Fruit fly (Drosophila melanogaster): ENCODE measurements around the gene NHP2.

NHP2 gene

dm6 chr3L:14790127-14790589, 11.8 kb downstream of the NHP2 start (continued):
- TF ChIP-seq CG12236 (GFP tag; optimal IDR thresholded peaks at IDR 0.05) (peak; percentile 70), CG7928 (GFP tag; optimal IDR thresholded peaks at IDR 0.05) (peak; percentile 30), ci (GFP tag; IDR thresholded peaks at IDR 0.05) (peak; percentile 86), dm (GFP tag; optimal IDR thresholded peaks at IDR 0.05) (peak; percentile 83), CG10209 (GFP tag; optimal IDR thresholded peaks at IDR 0.05) (peak; percentile 69), fd102C (GFP tag; optimal IDR thresholded peaks at IDR 0.05) (peak; percentile 18), nom (GFP tag; optimal IDR thresholded peaks at IDR 0.05) (peak; percentile 41), CG6175 (GFP tag; IDR thresholded peaks at IDR 0.05) (peak; percentile 62; the same call in 1 of the 3 replicates), CG10147 (GFP tag; optimal IDR thresholded peaks at IDR 0.05) (no peak), Mes4 (GFP tag; optimal IDR thresholded peaks at IDR 0.05) (peak; percentile 82), Meics (GFP tag; optimal IDR thresholded peaks at IDR 0.05) (no peak), Dp (GFP tag; optimal IDR thresholded peaks at IDR 0.05) (no peak), ssp (GFP tag; IDR thresholded peaks at IDR 0.05) (peak; percentile 75), klu (GFP tag; IDR thresholded peaks at IDR 0.05) (peak; percentile 82), CG1233 (GFP tag; optimal IDR thresholded peaks at IDR 0.05) (peak; percentile 50), CG2875 (GFP tag; optimal IDR thresholded peaks at IDR 0.05) (peak; percentile 55), tgo (GFP tag; IDR thresholded peaks at IDR 0.05) (peak; percentile 78), CG1024 (GFP tag; IDR thresholded peaks at IDR 0.05) (0 out of 2 replicates have a peak, but pooled peaks have one; percentile 27), CG6791 (GFP tag; IDR thresholded peaks at IDR 0.05; ENCODE audit: partially characterized antibody) (peak; percentile 69), rib (GFP tag; IDR thresholded peaks at IDR 0.05) (peak; percentile 75), p53 (GFP tag; optimal IDR thresholded peaks at IDR 0.05) (peak; percentile 54), Taf1 (GFP tag; IDR thresholded peaks at IDR 0.05) (peak; percentile 69), Myb (GFP tag; optimal IDR thresholded peaks at IDR 0.05) (peak; percentile 66), Aef1 (GFP tag; IDR thresholded peaks at IDR 0.05) (peak; percentile 61), zfh1 (GFP tag; IDR thresholded peaks at IDR 0.05) (peak; percentile 75), Hmx (GFP tag; optimal IDR thresholded peaks at IDR 0.05) (peak; percentile 66), repo (GFP tag; optimal IDR thresholded peaks at IDR 0.05) (peak; percentile 81), Bteb2 (GFP tag; optimal IDR thresholded peaks at IDR 0.05) (peak; percentile 79), Lhr (GFP tag; optimal IDR thresholded peaks at IDR 0.05) (no peak), NfI (GFP tag; optimal IDR thresholded peaks at IDR 0.05) (peak; percentile 83), bbx (GFP tag; IDR thresholded peaks at IDR 0.05; ENCODE audit: partially characterized antibody) (peak; percentile 72), sug (tag; optimal IDR thresholded peaks at IDR 0.05) (no peak), pb (GFP tag; optimal IDR thresholded peaks at IDR 0.05) (peak; percentile 88), Gug (GFP tag; IDR thresholded peaks at IDR 0.05) (peak; percentile 65; the same call in 3 of the 4 replicates), CG34422 (GFP tag; IDR thresholded peaks at IDR 0.05) (peak; percentile 69; the same call in 2 of the 3 replicates), aop (GFP tag; IDR thresholded peaks at IDR 0.05) (no peak), Hmr (GFP tag; optimal IDR thresholded peaks at IDR 0.05) (peak; percentile 77), Atf3 (GFP tag; optimal IDR thresholded peaks at IDR 0.05) (peak; percentile 80), knrl (GFP tag; IDR thresholded peaks at IDR 0.05; ENCODE audit: partially characterized antibody) (peak; percentile 89), CG9932 (GFP tag; IDR thresholded peaks at IDR 0.05) (peak; percentile 90), CG3726 (GFP tag; IDR thresholded peaks at IDR 0.05) (0 out of 3 replicates have a peak, but pooled peaks have one; percentile 20), CTCF (GFP tag; optimal IDR thresholded peaks at IDR 0.05) (peak; percentile 12), twi (tag; optimal IDR thresholded peaks at IDR 0.05) (peak; percentile 43), GATAe (GFP tag; conservative IDR thresholded peaks at IDR 0.05) (no peak; the same call in 1 of the 2 replicates), Lim3 (GFP tag; IDR thresholded peaks at IDR 0.05) (no peak), CG3281 (GFP tag; optimal IDR thresholded peaks at IDR 0.05) (peak; percentile 74), lbe (GFP tag; optimal IDR thresholded peaks at IDR 0.05) (peak; percentile 91), nmo (GFP tag; optimal IDR thresholded peaks at IDR 0.05) (peak; percentile 77), gce (GFP tag; IDR thresholded peaks at IDR 0.05) (0 out of 3 replicates have a peak, but pooled peaks have one; percentile 10), CG14014 (GFP tag; IDR thresholded peaks at IDR 0.05) (peak; percentile 54; the same call in 1 of the 2 replicates), H15 (GFP tag; IDR thresholded peaks at IDR 0.05) (peak; percentile 75; the same call in 1 of the 3 replicates)

Measured in whole organism, embryonic.